Worm (Caenorhabditis elegans): Measurements from ENCODE around the gene gtf-2E1.

DNA sequence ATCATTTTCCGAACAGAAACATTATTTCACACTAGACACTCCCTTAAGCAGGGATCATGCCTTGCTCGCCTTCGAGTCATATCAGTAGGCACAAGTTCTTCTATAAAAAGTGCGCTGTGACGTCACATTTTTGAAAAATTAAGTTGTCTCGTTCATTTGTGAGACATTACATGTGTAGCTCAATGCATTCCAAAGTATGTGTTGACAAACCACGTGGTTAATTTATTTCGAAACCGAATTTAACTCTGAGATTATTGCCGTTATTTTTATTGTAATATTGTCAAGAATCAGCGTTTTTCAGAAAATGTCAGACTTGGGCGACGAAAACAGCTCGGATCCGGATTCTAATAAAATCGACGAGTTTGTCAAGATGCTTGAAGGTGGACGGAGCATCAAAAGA lies 39.4 kb downstream of the gtf-2E1 start, which contains the start of gene T28F3.5:
- TF ChIP-seq dve-1 (tag; optimal IDR thresholded peaks at IDR 0.05; ENCODE audit: insufficient read depth) (no peak), dpl-1 (GFP tag; optimal IDR thresholded peaks at IDR 0.05) (no peak), F26F4.8 (GFP tag; conservative IDR thresholded peaks at IDR 0.05) (no peak), fkh-10 (GFP tag; optimal IDR thresholded peaks at IDR 0.05) (no peak), fos-1 (tag; optimal IDR thresholded peaks at IDR 0.05) (no peak), lin-39 (tag; optimal IDR thresholded peaks at IDR 0.05) (no peak), ztf-11 (tag; optimal IDR thresholded peaks at IDR 0.05) (no peak), ama-1 (optimal IDR thresholded peaks at IDR 0.05) (no peak), R02D3.7 (tag; optimal IDR thresholded peaks at IDR 0.05) (no peak), zag-1 (tag; optimal IDR thresholded peaks at IDR 0.05) (no peak), nhr-25 (tag; optimal IDR thresholded peaks at IDR 0.05; ENCODE audit: borderline replicate concordance, insufficient read depth) (no peak), unc-62 (GFP tag; optimal IDR thresholded peaks at IDR 0.05 in 1 of 2) (no peak), unc-62 (tag; optimal IDR thresholded peaks at IDR 0.05) (no peak), ctbp-1 (GFP tag; IDR thresholded peaks at IDR 0.05) (no peak)

Measured in whole organism, L4 larva.